Fruit fly (Drosophila melanogaster): ENCODE measurements around the gene Icmt.
A peak's percentile ranks its signal among the peaks of the same experiment; 100 is the strongest.

The Icmt gene

dm6 chr3L:13036706-13037457 is 18.8 kb downstream of the Icmt start, which contains the start of gene Srrm1 (continued):
- TF ChIP-seq CG4820 (GFP tag; optimal IDR thresholded peaks at IDR 0.05) (peak; percentile 21), gfzf (GFP tag; optimal IDR thresholded peaks at IDR 0.05) (peak; percentile 32), CG30431 (GFP tag; optimal IDR thresholded peaks at IDR 0.05) (no peak), ci (GFP tag; IDR thresholded peaks at IDR 0.05) (peak; percentile 83), CG11696 (GFP tag; IDR thresholded peaks at IDR 0.05) (no peak), Fer1 (GFP tag; optimal IDR thresholded peaks at IDR 0.05) (peak; percentile 42), grn (GFP tag; optimal IDR thresholded peaks at IDR 0.05) (no peak), CG9437 (GFP tag; optimal IDR thresholded peaks at IDR 0.05) (no peak), CG4360 (GFP tag; IDR thresholded peaks at IDR 0.05) (no peak), rib (GFP tag; IDR thresholded peaks at IDR 0.05) (no peak), tx (GFP tag; optimal IDR thresholded peaks at IDR 0.05) (peak; percentile 17), bcd (GFP tag; optimal IDR thresholded peaks at IDR 0.05) (no peak), CG13894 (tag; optimal IDR thresholded peaks at IDR 0.05) (no peak), CG14710 (tag; optimal IDR thresholded peaks at IDR 0.05) (peak; percentile 65), gro (GFP tag; optimal IDR thresholded peaks at IDR 0.05) (peak; percentile 52), CG7839 (tag; optimal IDR thresholded peaks at IDR 0.05) (peak; percentile 7), CrebB (tag; optimal IDR thresholded peaks at IDR 0.05) (peak; percentile 24), CG3163 (GFP tag; optimal IDR thresholded peaks at IDR 0.05) (peak; percentile 38), ap (GFP tag; IDR thresholded peaks at IDR 0.05) (no peak), jigr1 (GFP tag; IDR thresholded peaks at IDR 0.05) (no peak), dm (GFP tag; optimal IDR thresholded peaks at IDR 0.05) (peak; percentile 68), schlank (tag; optimal IDR thresholded peaks at IDR 0.05) (no peak), CG12071 (GFP tag; optimal IDR thresholded peaks at IDR 0.05) (no peak), CG11504 (tag; optimal IDR thresholded peaks at IDR 0.05) (peak; percentile 20), Hr78 (GFP tag; optimal IDR thresholded peaks at IDR 0.05) (no peak), CG12155 (GFP tag; optimal IDR thresholded peaks at IDR 0.05) (peak; percentile 48), CG33213 (GFP tag; optimal IDR thresholded peaks at IDR 0.05) (peak; percentile 79), danr (GFP tag; IDR thresholded peaks at IDR 0.05) (no peak), dan (GFP tag; IDR thresholded peaks at IDR 0.05) (no peak), CG15269 (tag; optimal IDR thresholded peaks at IDR 0.05) (no peak), Med (GFP tag) (peak; percentile 94), Deaf1 (tag; optimal IDR thresholded peaks at IDR 0.05) (peak; percentile 19), CG2678 (tag; optimal IDR thresholded peaks at IDR 0.05) (peak; percentile 17), NFAT (GFP tag; IDR thresholded peaks at IDR 0.05) (peak; percentile 41; the same call in 1 of the 2 replicates), sqz (GFP tag; optimal IDR thresholded peaks at IDR 0.05) (no peak), CG3407 (GFP tag; optimal IDR thresholded peaks at IDR 0.05) (no peak), CG2116 (GFP tag; optimal IDR thresholded peaks at IDR 0.05) (peak; percentile 85), btn (GFP tag; optimal IDR thresholded peaks at IDR 0.05) (no peak), CG10366 (GFP tag; IDR thresholded peaks at IDR 0.05) (no peak), CG9932 (GFP tag; IDR thresholded peaks at IDR 0.05) (peak; percentile 71), ewg (GFP tag; optimal IDR thresholded peaks at IDR 0.05) (peak; percentile 80), CG32772 (GFP tag; IDR thresholded peaks at IDR 0.05) (0 out of 2 replicates have a peak, but pooled peaks have one; percentile 5), CG7372 (GFP tag; IDR thresholded peaks at IDR 0.05) (0 out of 2 replicates have a peak, but pooled peaks have one; percentile 21), fd3F (GFP tag; optimal IDR thresholded peaks at IDR 0.05) (no peak), Sry-β (GFP tag; optimal IDR thresholded peaks at IDR 0.05) (peak; percentile 58), p53 (GFP tag; optimal IDR thresholded peaks at IDR 0.05) (peak; percentile 47), insv (GFP tag; optimal IDR thresholded peaks at IDR 0.05) (peak in 1 of 2 experiments; percentile 54), CkIIα-i1 (GFP tag; IDR thresholded peaks at IDR 0.05) (no peak), disco-r (GFP tag; optimal IDR thresholded peaks at IDR 0.05) (no peak), ro (GFP tag; IDR thresholded peaks at IDR 0.05) (no peak)

All from whole organism, embryonic.